Worm (Caenorhabditis elegans) whole organism, L4 larva: ENCODE data around the gene sars-2.

Experiments
- Y105C5A.15 ChIP-seq: fragments of 200-800 bp; sonication (Bioruptor generic); IDR thresholded peaks from 2 replicates; pipeline ENCODE4 v1.3.6; 2022; ENCODE audit warnings: missing genetic modification characterization, missing compliant biosample characterization
- ceh-82 ChIP-seq: sonication (generic microtip); optimal IDR thresholded peaks from 2 replicates; lab custom pipeline; 2017; ENCODE audit warnings: missing biosample characterization, missing genetic modification characterization
- lin-13 ChIP-seq: fragments of 150-350 bp; optimal IDR thresholded peaks from 2 replicates; lab custom pipeline; 2014; ENCODE audit warnings: missing biosample characterization, missing genetic modification reagents, missing genetic modification characterization
- mdl-1 ChIP-seq, 2 experiments: fragments of 150-350 bp in 1 of 2; sonication (generic microtip) in 1 of 2; optimal IDR thresholded peaks; 2 replicates each; lab custom pipeline; 2014 to 2017; ENCODE audit warnings: missing biosample characterization in 2 of 2, missing genetic modification characterization in 2 of 2
- nhr-11 ChIP-seq: fragments of 150-350 bp; optimal IDR thresholded peaks from 2 replicates; lab custom pipeline; 2014; ENCODE audit warnings: missing biosample characterization, missing genetic modification characterization
- nhr-28 ChIP-seq: fragments of 150-350 bp; optimal IDR thresholded peaks from 2 replicates; lab custom pipeline; 2014; ENCODE audit warnings: missing biosample characterization, missing genetic modification characterization
- skn-1 ChIP-seq: fragments of 150-350 bp; optimal IDR thresholded peaks from 2 replicates; lab custom pipeline; 2014; ENCODE audit warnings: missing biosample characterization, missing genetic modification characterization
- snpc-4 ChIP-seq: fragments of 150-350 bp; optimal IDR thresholded peaks from 2 replicates; lab custom pipeline; 2014; ENCODE audit warnings: missing biosample characterization, missing genetic modification characterization
- tra-1 ChIP-seq: fragments of 200-800 bp; sonication (Bioruptor generic); IDR thresholded peaks from 2 replicates; pipeline ENCODE4 v1.3.6; 2022; ENCODE audit warnings: missing genetic modification reagents, missing genetic modification characterization, missing compliant biosample characterization
- unc-39 ChIP-seq: sonication (generic microtip); optimal IDR thresholded peaks from 2 replicates; lab custom pipeline; 2017; ENCODE audit warnings: missing biosample characterization, missing genetic modification characterization

DNA sequence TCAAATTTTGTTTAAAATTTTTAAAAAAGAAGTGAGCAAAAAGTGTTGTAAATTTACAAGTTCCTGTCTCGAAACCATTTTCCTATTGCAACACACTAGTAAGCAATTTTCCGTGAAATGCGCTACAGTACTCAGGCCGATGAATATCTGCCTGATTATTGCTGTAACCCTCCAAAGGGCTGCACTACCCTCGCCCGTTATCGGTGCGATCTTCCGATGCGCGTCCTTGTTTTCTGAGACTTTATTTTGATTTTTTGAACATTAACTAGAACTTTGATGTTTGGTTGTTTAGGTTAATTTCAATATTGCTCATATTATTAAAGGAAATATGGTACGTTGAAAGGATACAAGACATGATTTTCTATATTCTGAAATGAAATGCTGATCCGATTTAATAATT is 19.2 kb upstream of the sars-2 start:
- TF ChIP-seq unc-39 (tag; lab: Kevin White, UChicago) (no peak), snpc-4 (tag; lab: Kevin White, UChicago) (no peak), nhr-11 (tag; lab: Kevin White, UChicago) (no peak), ceh-82 (tag; lab: Kevin White, UChicago) (no peak), mdl-1 (tag; optimal IDR thresholded peaks at IDR 0.05; lab: Kevin White, UChicago) (no peak), nhr-28 (tag; lab: Kevin White, UChicago) (no peak), skn-1 (tag; lab: Kevin White, UChicago) (no peak), Y105C5A.15 (GFP tag; lab: Robert Waterston, UW) (no peak), lin-13 (GFP tag; lab: Kevin White, UChicago) (no peak), tra-1 (GFP tag; lab: Robert Waterston, UW) (no peak)
